Worm (Caenorhabditis elegans) whole organism, young adult: Measurements from ENCODE around the gene kap-1.

ENCODE experiments used
- B0019.2 ChIP-seq: fragments of 200-800 bp; sonication (Bioruptor generic); conservative IDR thresholded peaks from 2 replicates; pipeline ENCODE4 v1.3.6; 2022; ENCODE audit warnings: missing genetic modification reagents, missing genetic modification characterization, missing compliant biosample characterization
- B0336.3 ChIP-seq: fragments of 200-800 bp; sonication (Bioruptor generic); IDR thresholded peaks from 2 replicates; pipeline ENCODE4 v1.3.6; 2022; ENCODE audit warnings: missing genetic modification characterization, missing compliant biosample characterization
- C06A6.2 ChIP-seq: fragments of 200-800 bp; sonication (Bioruptor generic); conservative IDR thresholded peaks from 2 replicates; pipeline ENCODE4 v1.3.6; 2022; ENCODE audit warnings: missing genetic modification characterization, missing compliant biosample characterization
- C17E4.6 ChIP-seq: fragments of 200-800 bp; sonication (Bioruptor generic); IDR thresholded peaks from 2 replicates; pipeline ENCODE4 v1.3.6; 2022; ENCODE audit warnings: missing genetic modification reagents, missing genetic modification characterization, missing compliant biosample characterization
- D2030.7 ChIP-seq: fragments of 200-800 bp; sonication (Bioruptor generic); IDR thresholded peaks from 2 replicates; pipeline ENCODE4 v1.3.6; 2022; ENCODE audit warnings: missing genetic modification reagents, missing genetic modification characterization, missing compliant biosample characterization
- F10E7.11 ChIP-seq: sonication (generic microtip); optimal IDR thresholded peaks from 2 replicates; lab custom pipeline; 2017; ENCODE audit warnings: mild to moderate bottlenecking, missing genetic modification characterization, moderate library complexity, missing compliant biosample characterization
- F23B12.7 ChIP-seq: sonication (generic microtip); optimal IDR thresholded peaks from 2 replicates; lab custom pipeline; 2017; ENCODE audit warnings: missing genetic modification characterization, mild to moderate bottlenecking, missing compliant biosample characterization, antibody characterized with exemption, moderate library complexity; ENCODE audit not compliant: insufficient read depth
- F49E8.2 ChIP-seq: sonication (generic microtip); optimal IDR thresholded peaks from 3 replicates; lab custom pipeline; 2017; ENCODE audit warnings: missing genetic modification characterization, mild to moderate bottlenecking, missing compliant biosample characterization, antibody characterized with exemption, moderate library complexity; ENCODE audit not compliant: insufficient read depth
- F52B5.7 ChIP-seq: sonication (generic microtip); optimal IDR thresholded peaks from 2 replicates; lab custom pipeline; 2016; ENCODE audit warnings: mild to moderate bottlenecking, missing genetic modification characterization, missing compliant biosample characterization
- F57C9.4 ChIP-seq: sonication (generic microtip); optimal IDR thresholded peaks from 2 replicates; lab custom pipeline; 2017; ENCODE audit warnings: mild to moderate bottlenecking, missing genetic modification characterization, missing compliant biosample characterization
- K11D2.4 ChIP-seq: fragments of 200-800 bp; sonication (Bioruptor generic); IDR thresholded peaks from 2 replicates; pipeline ENCODE4 v1.3.6; 2022; ENCODE audit warnings: missing genetic modification reagents, missing genetic modification characterization, missing compliant biosample characterization
- Y53F4B.3 ChIP-seq: fragments of 200-800 bp; sonication (Bioruptor generic); IDR thresholded peaks from 2 replicates; pipeline ENCODE4 v1.3.6; 2022; ENCODE audit warnings: missing genetic modification reagents, missing genetic modification characterization, missing compliant biosample characterization
- Y53G8AR.9 ChIP-seq: fragments of 200-800 bp; sonication (Bioruptor generic); conservative IDR thresholded peaks from 2 replicates; pipeline ENCODE4 v1.3.6; 2022; ENCODE audit warnings: missing genetic modification reagents, missing genetic modification characterization, missing compliant biosample characterization
- Y56A3A.18 ChIP-seq: fragments of 200-800 bp; sonication (Bioruptor generic); IDR thresholded peaks from 2 replicates; pipeline ENCODE4 v1.3.6; 2022; ENCODE audit warnings: missing genetic modification reagents, missing genetic modification characterization, missing compliant biosample characterization
- Y95B8A.8 ChIP-seq: fragments of 200-800 bp; sonication (Bioruptor generic); IDR thresholded peaks from 2 replicates; pipeline ENCODE4 v1.3.6; 2022; ENCODE audit warnings: missing genetic modification reagents, missing genetic modification characterization, missing compliant biosample characterization
- aptf-3 ChIP-seq: fragments of 200-800 bp; sonication (Bioruptor generic); IDR thresholded peaks from 2 replicates; pipeline ENCODE4 v1.3.6; 2022; ENCODE audit warnings: missing genetic modification characterization, missing compliant biosample characterization
- attf-3 ChIP-seq: fragments of 200-800 bp; sonication (Bioruptor generic); conservative IDR thresholded peaks from 2 replicates; pipeline ENCODE4 v1.3.6; 2022; ENCODE audit warnings: missing genetic modification reagents, missing genetic modification characterization, missing compliant biosample characterization
- attf-5 ChIP-seq: fragments of 200-800 bp; sonication (Bioruptor generic); optimal IDR thresholded peaks from 2 replicates; lab custom pipeline; 2018; ENCODE audit warnings: mild to moderate bottlenecking, missing genetic modification characterization, missing compliant biosample characterization
- ccch-3 ChIP-seq: fragments of 200-800 bp; sonication (Bioruptor generic); optimal IDR thresholded peaks from 2 replicates; lab custom pipeline; 2018; ENCODE audit warnings: mild to moderate bottlenecking, missing genetic modification characterization, missing compliant biosample characterization
- chd-7 ChIP-seq: sonication (generic microtip); optimal IDR thresholded peaks from 2 replicates; lab custom pipeline; 2016; ENCODE audit warnings: mild to moderate bottlenecking, missing genetic modification characterization, moderate library complexity, missing compliant biosample characterization
- die-1 ChIP-seq: sonication (generic microtip); optimal IDR thresholded peaks from 2 replicates; lab custom pipeline; 2016; ENCODE audit warnings: missing genotype, mild to moderate bottlenecking, missing genetic modification characterization, missing compliant biosample characterization
- dox-1 ChIP-seq: fragments of 200-800 bp; sonication (Bioruptor generic); IDR thresholded peaks from 2 replicates; pipeline ENCODE4 v1.3.6; 2022; ENCODE audit warnings: missing genetic modification reagents, missing genetic modification characterization, missing compliant biosample characterization
- egl-44 ChIP-seq: fragments of 200-800 bp; sonication (Bioruptor generic); IDR thresholded peaks from 2 replicates; pipeline ENCODE4 v1.3.6; 2022; ENCODE audit warnings: missing genetic modification reagents, missing genetic modification characterization, missing compliant biosample characterization
- egrh-3 ChIP-seq: fragments of 200-800 bp; sonication (Bioruptor generic); IDR thresholded peaks from 2 replicates; pipeline ENCODE4 v1.3.6; 2022; ENCODE audit warnings: missing genetic modification reagents, missing genetic modification characterization, missing compliant biosample characterization
- fkh-3 ChIP-seq: sonication (generic microtip); optimal IDR thresholded peaks from 2 replicates; lab custom pipeline; 2016; ENCODE audit warnings: mild to moderate bottlenecking, missing genetic modification characterization, missing compliant biosample characterization
- gei-17 ChIP-seq: fragments of 200-800 bp; sonication (Bioruptor generic); optimal IDR thresholded peaks from 2 replicates; lab custom pipeline; 2018; ENCODE audit warnings: mild to moderate bottlenecking, missing genetic modification characterization, missing compliant biosample characterization
- hlh-26 ChIP-seq: fragments of 200-800 bp; sonication (Bioruptor generic); conservative IDR thresholded peaks from 2 replicates; pipeline ENCODE4 v1.3.6; 2022; ENCODE audit warnings: missing genetic modification reagents, missing genetic modification characterization, missing compliant biosample characterization
- hrde-1 ChIP-seq: sonication (generic microtip); optimal IDR thresholded peaks from 2 replicates; lab custom pipeline; 2016; ENCODE audit warnings: missing genetic modification characterization, mild to moderate bottlenecking, missing compliant biosample characterization, moderate library complexity, missing genotype, missing genetic modification reagents, borderline replicate concordance
- hsf-1 ChIP-seq: fragments of 200-800 bp; sonication (Bioruptor generic); IDR thresholded peaks from 2 replicates; pipeline ENCODE4 v1.3.6; 2022; ENCODE audit warnings: missing genetic modification reagents, missing genetic modification characterization, missing compliant biosample characterization
- let-526 ChIP-seq: fragments of 200-800 bp; sonication (Bioruptor generic); IDR thresholded peaks from 2 replicates; pipeline ENCODE4 v1.3.6; 2022; ENCODE audit warnings: missing genetic modification reagents, missing genetic modification characterization, missing compliant biosample characterization
- lin-26 ChIP-seq: fragments of 200-800 bp; sonication (Bioruptor generic); IDR thresholded peaks from 2 replicates; pipeline ENCODE4 v1.3.6; 2022; ENCODE audit warnings: missing genetic modification reagents, missing genetic modification characterization, missing compliant biosample characterization
- lin-35 ChIP-seq, 3 experiments: fragments of 150-350 bp in 2 of 3; sonication (generic microtip) in 1 of 3; optimal IDR thresholded peaks; 2 replicates each; lab custom pipeline; 2014 to 2018; ENCODE audit warnings: missing biosample characterization in 3 of 3, missing genetic modification characterization in 3 of 3, missing genetic modification reagents in 3 of 3
- nfya-2 ChIP-seq: fragments of 200-800 bp; sonication (Bioruptor generic); IDR thresholded peaks from 2 replicates; pipeline ENCODE4 v1.3.6; 2022; ENCODE audit warnings: missing genetic modification reagents, missing genetic modification characterization, missing compliant biosample characterization
- nhr-120 ChIP-seq: fragments of 200-800 bp; sonication (Bioruptor generic); IDR thresholded peaks from 2 replicates; pipeline ENCODE4 v1.3.6; 2022; ENCODE audit warnings: missing genetic modification characterization, missing compliant biosample characterization
- nhr-27 ChIP-seq: fragments of 200-800 bp; sonication (Bioruptor generic); optimal IDR thresholded peaks from 2 replicates; lab custom pipeline; 2018; ENCODE audit warnings: mild to moderate bottlenecking, missing genetic modification characterization, moderate library complexity, missing compliant biosample characterization
- nhr-80 ChIP-seq: sonication (generic microtip); optimal IDR thresholded peaks from 2 replicates; lab custom pipeline; 2016; ENCODE audit warnings: missing genetic modification characterization, missing compliant biosample characterization
- repo-1 ChIP-seq: sonication (generic microtip); optimal IDR thresholded peaks from 2 replicates; lab custom pipeline; 2017; ENCODE audit warnings: mild to moderate bottlenecking, missing genetic modification characterization, missing compliant biosample characterization
- snpc-1.3 ChIP-seq: sonication (generic microtip); optimal IDR thresholded peaks from 2 replicates; lab custom pipeline; 2017; ENCODE audit warnings: missing genetic modification characterization, mild to moderate bottlenecking, missing compliant biosample characterization, antibody characterized with exemption, moderate library complexity, missing genotype, missing genetic modification reagents; ENCODE audit not compliant: insufficient read depth
- somi-1 ChIP-seq: fragments of 200-800 bp; sonication (Bioruptor generic); optimal IDR thresholded peaks from 2 replicates; lab custom pipeline; 2018; ENCODE audit warnings: mild to moderate bottlenecking, missing genetic modification characterization, missing compliant biosample characterization
- sptf-2 ChIP-seq: fragments of 200-800 bp; sonication (Bioruptor generic); optimal IDR thresholded peaks from 2 replicates; lab custom pipeline; 2018; ENCODE audit warnings: mild to moderate bottlenecking, missing genetic modification characterization, missing compliant biosample characterization
- tbp1 ChIP-seq: fragments of 200-800 bp; sonication (Bioruptor generic); optimal IDR thresholded peaks from 2 replicates; lab custom pipeline; 2018; ENCODE audit warnings: mild to moderate bottlenecking, missing genetic modification characterization, missing compliant biosample characterization
- tbx-9 ChIP-seq: sonication (generic microtip); optimal IDR thresholded peaks from 2 replicates; lab custom pipeline; 2016; ENCODE audit warnings: borderline replicate concordance, missing genetic modification characterization, inconsistent platforms, missing compliant biosample characterization
- tlf-1 ChIP-seq: fragments of 200-800 bp; sonication (Bioruptor generic); optimal IDR thresholded peaks from 2 replicates; lab custom pipeline; 2018; ENCODE audit warnings: mild to moderate bottlenecking, missing genetic modification characterization, missing compliant biosample characterization
- unc-62 ChIP-seq: fragments of 150-350 bp; optimal IDR thresholded peaks from 2 replicates; lab custom pipeline; 2014; ENCODE audit warnings: missing biosample characterization, missing genetic modification reagents, missing genetic modification characterization
- zfh-2 ChIP-seq: fragments of 200-800 bp; sonication (Bioruptor generic); conservative IDR thresholded peaks from 2 replicates; pipeline ENCODE4 v1.3.6; 2022; ENCODE audit warnings: missing genetic modification reagents, missing genetic modification characterization, missing compliant biosample characterization
- zim-3 ChIP-seq: sonication (generic microtip); optimal IDR thresholded peaks from 2 replicates; lab custom pipeline; 2017; ENCODE audit warnings: mild to moderate bottlenecking, missing genetic modification characterization, moderate library complexity, missing compliant biosample characterization
- ztf-25 ChIP-seq: fragments of 200-800 bp; sonication (Bioruptor generic); IDR thresholded peaks from 2 replicates; pipeline ENCODE4 v1.3.6; 2022; ENCODE audit warnings: missing genetic modification reagents, missing genetic modification characterization, missing compliant biosample characterization
- ztf-26 ChIP-seq: sonication (generic microtip); optimal IDR thresholded peaks from 2 replicates; lab custom pipeline; 2017; ENCODE audit warnings: missing genetic modification characterization, missing compliant biosample characterization
- ztf-3 ChIP-seq: fragments of 200-800 bp; sonication (Bioruptor generic); optimal IDR thresholded peaks from 2 replicates; lab custom pipeline; 2018; ENCODE audit warnings: mild to moderate bottlenecking, missing genetic modification characterization, missing compliant biosample characterization

The kap-1 gene

ce11 chrIII:7336214-7336613, 2.4 kb upstream of the kap-1 start, which contains the start of gene gsp-2 (continued):
- TF ChIP-seq C17E4.6 (GFP tag; lab: Robert Waterston, UW) (no peak), B0019.2 (GFP tag; lab: Robert Waterston, UW) (no peak), hrde-1 (tag; lab: Kevin White, UChicago) (no peak), attf-5 (GFP tag; lab: Kevin White, UChicago) (peak; percentile 73), let-526 (no peak), aptf-3 (GFP tag; lab: Robert Waterston, UW) (no peak), K11D2.4 (GFP tag; lab: Robert Waterston, UW) (no peak), ztf-25 (GFP tag; lab: Robert Waterston, UW) (no peak), ztf-3 (GFP tag; lab: Kevin White, UChicago) (no peak), tbx-9 (tag; lab: Kevin White, UChicago) (no peak), dox-1 (GFP tag; lab: Robert Waterston, UW) (peak; percentile 87), lin-35 (GFP tag; optimal IDR thresholded peaks at IDR 0.05; lab: Kevin White, UChicago) (no peak), nhr-27 (no peak), gei-17 (GFP tag; lab: Kevin White, UChicago) (no peak), ccch-3 (GFP tag; lab: Kevin White, UChicago) (no peak), F52B5.7 (no peak), D2030.7 (GFP tag; lab: Robert Waterston, UW) (no peak; the same call in 1 of the 2 replicates), F57C9.4 (no peak), unc-62 (no peak), Y53F4B.3 (GFP tag; lab: Robert Waterston, UW) (no peak), tbp1 (GFP tag; lab: Kevin White, UChicago) (peak; percentile 54), ztf-26 (tag; lab: Kevin White, UChicago) (no peak), chd-7 (tag; lab: Kevin White, UChicago) (no peak), egrh-3 (peak; percentile 60; the same call in 1 of the 2 replicates), die-1 (tag; lab: Kevin White, UChicago) (no peak), nfya-2 (no peak), Y56A3A.18 (GFP tag; lab: Robert Waterston, UW) (no peak), repo-1 (tag; lab: Kevin White, UChicago) (no peak), sptf-2 (GFP tag; lab: Kevin White, UChicago) (no peak), egl-44 (no peak), attf-3 (peak; percentile 40; the same call in 1 of the 2 replicates), nhr-80 (tag; lab: Kevin White, UChicago) (peak; percentile 84), Y53G8AR.9 (GFP tag; lab: Robert Waterston, UW) (0 out of 2 replicates have a peak, but pooled peaks have one; percentile 15), tlf-1 (GFP tag; lab: Kevin White, UChicago) (peak; percentile 5), F10E7.11 (tag; lab: Kevin White, UChicago) (no peak), hsf-1 (no peak), zim-3 (tag; lab: Kevin White, UChicago) (no peak), fkh-3 (tag; lab: Kevin White, UChicago) (no peak), F49E8.2 (tag; lab: Kevin White, UChicago) (no peak), nhr-120 (GFP tag; lab: Robert Waterston, UW) (no peak), lin-26 (GFP tag; lab: Robert Waterston, UW) (0 out of 2 replicates have a peak, but pooled peaks have one; percentile 34), B0336.3 (GFP tag; lab: Robert Waterston, UW) (peak; percentile 28; the same call in 1 of the 2 replicates), snpc-1.3 (tag; lab: Kevin White, UChicago) (no peak), F23B12.7 (peak; percentile 71), Y95B8A.8 (0 out of 2 replicates have a peak, but pooled peaks have one; percentile 39), hlh-26 (GFP tag; lab: Robert Waterston, UW) (no peak), zfh-2 (GFP tag; lab: Robert Waterston, UW) (peak; percentile 61; the same call in 1 of the 2 replicates), C06A6.2 (GFP tag; lab: Robert Waterston, UW) (no peak), somi-1 (GFP tag; lab: Kevin White, UChicago) (no peak)
